Worm (Caenorhabditis elegans) whole organism, L4/young adult: Measurements from ENCODE around the gene F57H12.5.
"Not testable (repeated sequence)": the region's sequence is repeated elsewhere in the genome, so short reads cannot be mapped to it uniquely, and the experiment has no call there.

Experiments used
- W03F9.2 ChIP-seq: fragments of 150-350 bp; optimal IDR thresholded peaks from 2 replicates; lab custom pipeline; 2014; ENCODE audit warnings: missing biosample characterization, missing genetic modification characterization
- dao-5 ChIP-seq: sonication (generic microtip); optimal IDR thresholded peaks from 2 replicates; lab custom pipeline; 2016; ENCODE audit warnings: missing genotype, missing genetic modification characterization, moderate library complexity, missing compliant biosample characterization
- him-1 ChIP-seq: sonication (generic microtip); optimal IDR thresholded peaks from 2 replicates; lab custom pipeline; 2016; ENCODE audit warnings: missing genotype, missing genetic modification reagents, missing genetic modification characterization, missing compliant biosample characterization

F57H12.5 gene

DNA sequence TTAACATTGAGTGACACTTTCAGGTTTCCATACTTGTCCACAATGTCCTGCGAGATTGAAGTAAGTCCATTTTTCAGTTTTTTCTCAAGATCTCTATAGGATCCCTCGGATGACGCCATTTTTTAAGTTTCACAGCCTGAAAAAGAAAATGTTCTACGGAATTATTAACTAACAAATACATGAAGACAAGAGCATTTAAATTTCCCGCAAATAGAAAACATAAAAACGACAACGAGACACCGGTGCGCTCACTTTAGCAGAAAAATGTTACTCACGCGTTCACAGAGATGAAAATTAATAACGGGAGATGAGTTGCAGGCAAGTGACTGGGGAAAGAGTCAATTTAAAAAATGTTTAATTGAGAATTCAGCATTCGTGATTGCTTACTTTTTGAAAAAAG, 20.6 kb upstream of the F57H12.5 start, which contains the start of gene czw-1:
TSS of gene czw-1 (minus strand) at position 369 of the 400 bp plus-strand sequence.
- no peak for TF ChIP-seq dao-5 (tag; lab: Kevin White, UChicago)
- no peak for TF ChIP-seq him-1 (tag; lab: Kevin White, UChicago)
- TF ChIP-seq W03F9.2 (tag; lab: Kevin White, UChicago), result no peak

DNA sequence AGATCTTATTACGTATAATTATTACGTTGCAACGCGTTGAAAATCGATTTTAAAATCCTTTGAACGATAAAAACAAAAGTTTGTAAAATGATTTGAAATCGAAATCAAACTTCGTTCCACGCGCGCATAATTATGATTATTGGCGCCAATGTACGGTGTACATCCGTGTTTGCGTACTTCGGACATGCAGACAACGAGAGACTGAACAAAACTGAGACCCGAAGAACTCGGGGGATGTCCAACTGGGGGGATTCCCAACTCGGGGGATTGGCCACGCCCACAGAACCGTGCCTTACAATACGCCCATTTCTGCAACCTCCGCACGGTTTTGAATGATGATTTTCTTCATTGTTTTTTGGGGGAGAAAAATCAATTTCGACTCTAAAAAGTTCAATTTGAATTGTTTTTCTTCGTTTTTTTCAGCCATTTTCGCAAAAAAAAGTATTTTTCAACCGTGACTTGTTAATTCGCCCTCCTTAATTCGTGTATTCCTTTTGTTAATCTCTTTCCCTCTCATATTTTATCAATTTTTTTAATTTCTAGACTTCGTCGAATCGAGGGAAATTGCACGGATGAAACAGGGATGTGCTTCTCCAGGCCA, 20.1 kb upstream of the F57H12.5 start, which contains the start of gene F20D12.12:
TSS of gene F20D12.12 (plus strand) at position 542 of the 601 bp plus-strand sequence.
- TF ChIP-seq W03F9.2 (tag; lab: Kevin White, UChicago), result peak; percentile 46

DNA sequence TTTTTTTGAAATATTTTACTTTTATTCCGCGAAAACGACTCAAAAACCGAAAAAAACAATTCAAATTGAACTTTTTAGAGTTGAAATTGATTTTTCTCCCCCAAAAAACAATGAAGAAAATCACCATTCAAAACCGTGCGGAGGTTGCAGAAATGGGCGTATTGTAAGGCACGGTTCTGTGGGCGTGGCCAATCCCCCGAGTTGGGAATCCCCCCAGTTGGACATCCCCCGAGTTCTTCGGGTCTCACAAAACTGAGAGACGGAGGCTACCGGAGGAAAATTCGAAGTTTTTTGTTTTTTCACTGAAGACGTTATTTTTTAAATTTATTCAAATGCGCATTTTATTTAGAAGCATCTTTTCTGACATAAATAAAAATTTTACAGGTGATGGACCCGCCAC, 18.8 kb upstream of the F57H12.5 start, which contains the start of gene mcm-3AP:
TSS of gene mcm-3AP (plus strand) at position 383 of the 400 bp plus-strand sequence.
- TF ChIP-seq dao-5, W03F9.2, him-1 (tag; lab: Kevin White, UChicago): not testable (repeated sequence)

DNA sequence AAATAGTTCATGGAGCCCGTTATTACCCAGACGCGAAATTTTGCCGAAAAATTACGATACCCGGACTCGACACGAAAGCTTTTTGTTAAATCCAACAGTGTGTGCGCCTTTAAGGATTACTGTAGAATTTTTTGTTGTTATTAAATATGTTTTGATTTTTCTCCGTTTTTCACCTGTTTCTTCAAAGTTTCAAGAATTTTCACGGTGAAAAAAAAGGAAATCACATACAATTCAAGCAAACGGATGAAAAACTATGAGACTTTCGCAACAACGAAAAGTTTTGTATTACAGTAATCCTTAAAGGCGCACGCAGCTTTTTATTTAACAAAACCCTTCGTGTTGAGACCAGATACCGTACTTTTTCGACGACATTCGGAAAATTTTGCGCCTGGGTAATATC, 13.1 kb upstream of the F57H12.5 start:
- no peak for TF ChIP-seq him-1 (tag; lab: Kevin White, UChicago)
- TF ChIP-seq W03F9.2 (tag; lab: Kevin White, UChicago), result no peak
- no peak for TF ChIP-seq dao-5 (tag; lab: Kevin White, UChicago)

DNA sequence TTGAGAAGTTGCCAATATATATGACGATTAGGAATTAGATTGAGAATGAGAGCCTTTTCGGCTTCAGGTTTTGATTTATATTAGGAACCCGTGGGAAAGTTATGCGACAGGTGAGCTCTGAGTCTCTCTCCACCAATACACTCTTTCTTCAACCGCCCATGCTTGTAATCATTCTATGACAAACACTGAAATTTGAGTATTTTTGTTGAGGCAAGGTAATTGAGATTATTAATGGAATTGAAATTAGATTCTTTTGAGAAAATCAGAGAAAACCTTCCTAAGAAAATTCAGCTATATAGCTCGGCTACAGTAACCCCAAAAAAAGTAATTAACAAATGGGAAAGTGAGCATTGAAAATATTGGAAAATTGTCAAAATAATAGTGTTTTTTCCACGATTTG, 11.3 kb upstream of the F57H12.5 start, which contains the start of gene ceh-19:
TSS of gene ceh-19 (minus strand) at position 101 of the 400 bp plus-strand sequence.
- no peak for TF ChIP-seq him-1 (tag; lab: Kevin White, UChicago)
- no peak for TF ChIP-seq dao-5 (tag; lab: Kevin White, UChicago)
- no peak for TF ChIP-seq W03F9.2 (tag; lab: Kevin White, UChicago)

DNA sequence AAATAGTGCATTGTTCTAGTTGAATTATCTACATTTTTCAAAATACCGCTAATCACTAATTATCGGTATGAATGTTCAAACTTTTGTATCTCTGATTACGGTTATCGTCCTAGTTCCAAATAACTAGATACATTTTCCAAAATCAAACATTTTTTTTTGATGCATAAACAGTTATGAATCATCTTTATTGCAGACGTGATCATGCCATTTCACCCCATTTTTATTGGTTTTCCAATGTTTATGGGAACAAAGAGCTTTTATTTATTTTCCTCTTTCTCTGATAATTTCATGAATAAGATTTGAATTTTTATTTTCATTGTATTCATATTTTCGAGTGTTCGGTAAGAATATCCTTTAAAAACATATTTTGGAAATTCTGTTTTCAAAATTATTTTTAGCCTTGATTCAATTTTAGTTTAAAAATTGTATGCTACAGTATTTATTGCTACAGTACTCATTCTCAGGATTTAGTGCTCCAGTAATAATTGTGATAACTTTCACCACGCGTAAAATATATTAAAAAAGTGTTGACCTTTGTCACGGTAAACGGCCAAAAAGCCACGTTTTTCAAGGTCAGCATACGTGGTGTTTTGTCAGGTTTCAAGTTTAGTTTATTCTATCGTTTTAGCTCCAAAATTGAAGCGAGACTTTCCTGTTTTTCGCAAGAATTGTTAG, 10.3 kb upstream of the F57H12.5 start, which contains the start of gene csr-1:
TSS of gene csr-1 (plus strand) at position 625 of the 675 bp plus-strand sequence.
- TF ChIP-seq dao-5 (tag; lab: Kevin White, UChicago), result no peak
- no peak for TF ChIP-seq W03F9.2 (tag; lab: Kevin White, UChicago)
- TF ChIP-seq him-1 (tag; lab: Kevin White, UChicago), result no peak

DNA sequence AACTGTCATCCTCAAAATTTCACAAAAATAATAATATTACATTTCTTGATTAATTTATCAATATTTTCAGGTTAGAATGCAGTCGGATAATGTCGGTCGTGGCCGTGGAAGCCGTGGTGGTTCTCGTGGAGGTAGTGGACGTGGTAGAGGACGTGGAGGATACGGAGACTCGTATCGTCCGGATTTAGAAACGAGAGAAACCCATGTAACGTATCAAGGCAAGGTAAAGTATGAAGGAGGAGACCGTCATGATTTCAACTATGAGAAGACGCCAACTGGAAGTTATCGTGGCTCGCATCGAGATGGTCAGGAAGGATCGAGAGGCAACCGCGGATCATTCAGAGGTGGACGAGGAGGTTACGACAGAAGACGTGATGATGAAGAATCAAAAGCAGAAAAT, 9.6 kb upstream of the F57H12.5 start, which contains the start of gene frpr-10:
TSS of gene frpr-10 (plus strand) at position 301 of the 400 bp plus-strand sequence.
- no peak for TF ChIP-seq W03F9.2 (tag; lab: Kevin White, UChicago)
- no peak for TF ChIP-seq him-1 (tag; lab: Kevin White, UChicago)
- TF ChIP-seq dao-5 (tag; lab: Kevin White, UChicago), result no peak

DNA sequence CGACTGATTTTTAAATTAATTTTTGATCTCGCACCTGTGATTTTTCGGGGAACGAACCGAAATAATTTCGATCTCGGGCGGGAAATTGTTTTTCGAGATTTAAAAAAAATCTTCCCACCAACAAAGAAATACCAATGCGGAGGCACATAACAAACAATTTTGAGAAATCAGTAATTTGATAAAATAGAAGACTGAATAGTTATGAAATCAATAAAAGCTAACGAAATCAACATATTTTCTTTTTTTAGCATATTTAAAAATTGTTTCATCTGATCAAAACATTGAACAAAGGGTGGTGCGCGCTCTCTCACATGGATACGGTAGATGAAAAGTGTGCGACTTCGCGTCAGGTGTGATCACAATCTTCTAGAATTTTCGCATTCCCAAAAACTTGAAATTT, 9.0 kb upstream of the F57H12.5 start:
- no peak for TF ChIP-seq W03F9.2 (tag; lab: Kevin White, UChicago)
- TF ChIP-seq him-1 (tag; lab: Kevin White, UChicago), result no peak
- TF ChIP-seq dao-5 (tag; lab: Kevin White, UChicago), result no peak

DNA sequence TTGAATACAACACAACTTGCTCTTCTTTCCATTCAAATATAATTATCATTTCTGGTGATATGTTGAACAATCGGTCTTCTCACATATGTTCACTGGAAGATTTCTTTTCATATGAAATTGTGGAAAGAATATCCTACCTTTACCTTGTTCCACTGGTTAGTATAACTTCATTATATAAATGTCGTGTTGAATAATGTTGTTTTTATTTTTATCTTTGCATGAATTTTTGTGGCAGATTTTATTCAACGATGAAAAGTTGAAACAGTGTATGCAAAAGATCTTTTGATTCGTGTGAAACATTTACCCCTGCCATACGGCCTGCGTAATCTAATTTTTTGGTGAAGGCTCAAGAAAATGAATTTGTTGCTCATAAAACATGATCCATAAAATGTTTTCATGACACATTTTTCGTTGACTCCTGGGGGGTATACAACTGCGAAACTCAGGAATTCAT, 5.2 kb upstream of the F57H12.5 start:
- TF ChIP-seq W03F9.2 (tag; lab: Kevin White, UChicago) (no peak), dao-5 (tag; lab: Kevin White, UChicago) (no peak), him-1 (tag; lab: Kevin White, UChicago) (no peak)

DNA sequence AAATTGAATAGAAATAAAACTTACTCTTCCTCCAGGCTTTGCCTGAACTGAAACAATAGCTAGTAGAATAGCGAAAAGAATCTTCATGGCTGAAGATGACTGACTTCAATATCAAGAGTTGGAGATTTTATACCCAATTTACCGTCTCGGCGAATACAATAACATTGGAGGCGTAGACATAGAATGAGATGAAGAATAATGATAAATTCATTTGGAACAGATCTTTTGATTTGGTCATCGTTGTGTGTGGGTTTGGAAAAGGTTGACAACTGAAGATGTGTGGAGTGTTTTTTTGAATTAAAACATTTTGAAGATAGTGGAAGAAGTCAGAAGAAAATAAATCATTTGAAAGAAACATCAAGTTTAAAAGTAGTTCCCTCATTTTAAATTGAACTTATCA, 9.1 kb downstream of the F57H12.5 start, which contains the start of gene F57H12.6:
TSS of gene F57H12.6 (minus strand) at position 101 of the 400 bp plus-strand sequence.
- TF ChIP-seq dao-5 (tag; lab: Kevin White, UChicago) (no peak), him-1 (tag; lab: Kevin White, UChicago) (no peak), W03F9.2 (tag; lab: Kevin White, UChicago) (no peak)

DNA sequence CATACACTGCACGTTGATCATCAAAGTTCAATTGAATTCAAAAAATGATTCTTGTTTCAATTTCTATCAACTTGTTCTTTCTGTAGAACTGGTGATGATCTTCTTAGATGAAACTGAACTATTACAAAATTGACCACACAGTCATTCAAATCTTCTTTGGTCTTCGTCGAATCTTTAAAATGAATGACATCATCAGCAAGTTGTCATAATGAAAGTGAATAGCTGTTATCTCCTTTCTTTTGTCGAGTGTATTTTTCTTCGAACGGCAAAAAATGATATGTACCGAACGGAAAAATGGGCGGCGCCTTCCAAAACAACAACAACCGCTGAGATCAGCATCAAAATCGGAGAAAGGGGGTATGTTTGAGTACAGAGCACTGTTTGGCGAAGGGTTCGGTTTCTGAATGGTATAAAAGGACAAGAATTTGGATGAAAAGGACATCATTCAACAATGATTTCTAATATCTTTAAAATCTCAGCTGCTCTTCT, 10.4 kb downstream of the F57H12.5 start, which contains the start of gene ora-1:
TSS of gene ora-1 (plus strand) at position 439 of the 489 bp plus-strand sequence.
- TF ChIP-seq W03F9.2 (tag; lab: Kevin White, UChicago) (no peak), dao-5 (tag; lab: Kevin White, UChicago) (no peak), him-1 (tag; lab: Kevin White, UChicago) (no peak)

DNA sequence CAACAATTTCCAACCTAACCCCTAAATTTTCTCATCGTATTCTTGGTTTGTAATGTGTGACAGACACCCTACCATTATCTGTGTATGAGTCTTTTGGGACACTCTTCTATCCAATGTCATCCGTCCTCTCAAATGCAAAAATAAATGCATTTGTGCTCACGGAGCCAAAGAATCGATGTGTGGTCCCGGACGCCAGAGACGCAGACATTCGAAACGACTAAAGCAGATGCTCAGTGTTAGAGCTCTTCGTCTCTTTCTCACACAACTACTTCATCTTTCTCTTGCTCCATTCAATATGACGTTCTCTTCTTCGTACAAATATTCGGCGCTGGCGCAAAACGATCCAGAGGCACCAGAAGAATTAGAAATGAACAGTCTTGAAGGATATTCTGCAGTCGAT, 12.5 kb downstream of the F57H12.5 start, which contains the start of gene unc-24:
TSS of gene unc-24 (plus strand) at position 283 of the 400 bp plus-strand sequence.
- no peak for TF ChIP-seq him-1 (tag; lab: Kevin White, UChicago)
- TF ChIP-seq W03F9.2 (tag; lab: Kevin White, UChicago), result no peak
- TF ChIP-seq dao-5 (tag; lab: Kevin White, UChicago), result no peak
